Worm (Caenorhabditis elegans) whole organism, early embryonic: Measurements from ENCODE around the gene ZK370.6.

Experiments
- B0310.2 ChIP-seq: sonication (generic microtip); optimal IDR thresholded peaks from 2 replicates; lab custom pipeline; 2016; ENCODE audit warnings: mild to moderate bottlenecking, missing genetic modification characterization, missing compliant biosample characterization
- aly-1 ChIP-seq: sonication (generic microtip); optimal IDR thresholded peaks from 2 replicates; lab custom pipeline; 2016; ENCODE audit warnings: missing genetic modification characterization, missing compliant biosample characterization
- ama-1 ChIP-seq: fragments of 150-350 bp; optimal IDR thresholded peaks from 2 replicates; lab custom pipeline; 2014
- ceh-13 ChIP-seq: fragments of 200-800 bp; sonication (Bioruptor generic); optimal IDR thresholded peaks from 2 replicates; lab custom pipeline; 2018; ENCODE audit warnings: mild to moderate bottlenecking, missing genetic modification characterization, missing compliant biosample characterization
- ceh-36 ChIP-seq: sonication (generic microtip); optimal IDR thresholded peaks from 2 replicates; lab custom pipeline; 2016; ENCODE audit warnings: missing genetic modification characterization, inconsistent platforms, missing compliant biosample characterization
- ets-7 ChIP-seq: sonication (generic microtip); optimal IDR thresholded peaks from 2 replicates; lab custom pipeline; 2016; ENCODE audit warnings: missing genotype, missing genetic modification characterization, missing compliant biosample characterization
- flt-1 ChIP-seq: fragments of 200-800 bp; sonication (Bioruptor generic); IDR thresholded peaks from 2 replicates; pipeline ENCODE4 v1.3.6; 2022; ENCODE audit warnings: missing genetic modification characterization, missing compliant biosample characterization
- hmbx-1 ChIP-seq: sonication (generic microtip); optimal IDR thresholded peaks from 2 replicates; lab custom pipeline; 2016; ENCODE audit warnings: mild to moderate bottlenecking, missing genetic modification characterization, missing compliant biosample characterization
- hnd-1 ChIP-seq: sonication (generic microtip); optimal IDR thresholded peaks from 2 replicates; lab custom pipeline; 2016; ENCODE audit warnings: missing genetic modification characterization, missing compliant biosample characterization
- pes-1 ChIP-seq: fragments of 200-800 bp; sonication (Bioruptor generic); IDR thresholded peaks from 2 replicates; pipeline ENCODE4 v1.3.6; 2022; ENCODE audit warnings: missing genetic modification reagents, missing genetic modification characterization, missing compliant biosample characterization
- scrt-1 ChIP-seq: fragments of 200-800 bp; sonication (Bioruptor generic); IDR thresholded peaks from 2 replicates; pipeline ENCODE4 v1.3.6; 2022; ENCODE audit warnings: missing genetic modification characterization, missing compliant biosample characterization
- sea-1 ChIP-seq: fragments of 200-800 bp; sonication (Bioruptor generic); conservative IDR thresholded peaks from 2 replicates; pipeline ENCODE4 v1.3.6; 2022; ENCODE audit warnings: missing genetic modification characterization, missing compliant biosample characterization
- tbx-11 ChIP-seq: fragments of 200-800 bp; sonication (Bioruptor generic); IDR thresholded peaks from 2 replicates; pipeline ENCODE4 v1.3.6; 2022; ENCODE audit warnings: missing genetic modification characterization, missing compliant biosample characterization
- tra-4 ChIP-seq: sonication (generic microtip); optimal IDR thresholded peaks from 2 replicates; lab custom pipeline; 2017; ENCODE audit warnings: missing genetic modification characterization, missing compliant biosample characterization

- TF ChIP-seq hmbx-1 (tag; lab: Kevin White, UChicago) (no peak), hnd-1 (tag; lab: Kevin White, UChicago) (no peak), pes-1 (GFP tag; lab: Robert Waterston, UW) (no peak), scrt-1 (GFP tag; lab: Robert Waterston, UW) (no peak), aly-1 (tag; lab: Kevin White, UChicago) (no peak), ama-1 (no peak), flt-1 (GFP tag; lab: Robert Waterston, UW) (no peak), tbx-11 (no peak), ceh-13 (GFP tag; lab: Kevin White, UChicago) (no peak), B0310.2 (tag; lab: Kevin White, UChicago) (no peak), sea-1 (GFP tag; lab: Robert Waterston, UW) (no peak), tra-4 (no peak), ets-7 (tag; lab: Kevin White, UChicago) (no peak), ceh-36 (tag; lab: Kevin White, UChicago) (no peak)
These were observed 23.8 kb downstream of the ZK370.6 start, which contains the start of gene hipr-1 for ce11 chrIII:8719769-8720252.
